Fruit fly (Drosophila melanogaster): ENCODE results near the gene Reph.

Gene Reph

DNA sequence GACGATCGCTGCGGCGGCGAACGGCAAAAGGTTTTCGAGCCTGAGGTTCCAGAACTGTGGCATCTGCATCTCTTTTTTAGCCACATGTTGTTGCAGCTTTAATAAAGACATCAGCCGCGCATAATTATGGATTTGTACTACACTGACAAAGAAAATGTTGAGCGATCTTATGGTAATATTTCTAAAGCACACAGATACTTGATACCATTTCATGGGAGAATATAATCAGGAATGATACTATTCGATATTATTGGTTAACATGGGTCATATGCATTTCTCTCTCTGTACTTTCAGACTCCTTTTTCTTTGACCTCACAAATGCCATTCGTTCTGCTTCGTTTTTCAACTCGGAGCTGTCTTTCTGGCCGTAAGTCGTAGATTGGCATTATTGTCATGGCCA lies 48.8 kb downstream of the Reph start (continued):
- TF ChIP-seq ewg (GFP tag; optimal IDR thresholded peaks at IDR 0.05) (peak; percentile 14), CG2202 (tag; optimal IDR thresholded peaks at IDR 0.05) (peak; percentile 34), Sox102F (GFP tag; optimal IDR thresholded peaks at IDR 0.05) (peak; percentile 12), Stat92E (GFP tag; optimal IDR thresholded peaks at IDR 0.05) (peak in 1 of 3 experiments; percentile 0), dysf (GFP tag; IDR thresholded peaks at IDR 0.05) (no peak; the same call in 2 of the 3 replicates), CG2875 (GFP tag; optimal IDR thresholded peaks at IDR 0.05) (peak; percentile 38), NC2β (GFP tag; optimal IDR thresholded peaks at IDR 0.05) (peak; percentile 25), zen2 (GFP tag; IDR thresholded peaks at IDR 0.05; ENCODE audit: partially characterized antibody) (no peak), dm (GFP tag; optimal IDR thresholded peaks at IDR 0.05) (peak; percentile 6), aop (GFP tag; IDR thresholded peaks at IDR 0.05) (0 out of 2 replicates have a peak, but pooled peaks have one; percentile 18), CG15601 (tag; optimal IDR thresholded peaks at IDR 0.05) (peak; percentile 66), CG18262 (tag; optimal IDR thresholded peaks at IDR 0.05) (peak; percentile 69), Awh (GFP tag; IDR thresholded peaks at IDR 0.05) (0 out of 2 replicates have a peak, but pooled peaks have one; percentile 13), btn (GFP tag; optimal IDR thresholded peaks at IDR 0.05) (no peak), CG11560 (tag; IDR thresholded peaks at IDR 0.05) (no peak), gcm (GFP tag; optimal IDR thresholded peaks at IDR 0.05) (peak; percentile 20), CG8388 (GFP tag; optimal IDR thresholded peaks at IDR 0.05) (peak; percentile 52), sim (GFP tag; IDR thresholded peaks at IDR 0.05) (peak; percentile 69), cg (GFP tag; optimal IDR thresholded peaks at IDR 0.05) (no peak), CG14667 (GFP tag; IDR thresholded peaks at IDR 0.05) (0 out of 2 replicates have a peak, but pooled peaks have one; percentile 38), stwl (tag; optimal IDR thresholded peaks at IDR 0.05) (peak; percentile 2), CG4360 (GFP tag; IDR thresholded peaks at IDR 0.05) (peak; percentile 37; the same call in 1 of the 2 replicates), Xbp1 (GFP tag; optimal IDR thresholded peaks at IDR 0.05) (peak; percentile 35), Med (GFP tag) (peak; percentile 75), Spps (tag; optimal IDR thresholded peaks at IDR 0.05) (peak; percentile 47), sens-2 (GFP tag; IDR thresholded peaks at IDR 0.05) (no peak), CG8765 (GFP tag; IDR thresholded peaks at IDR 0.05) (peak; percentile 50; the same call in 1 of the 2 replicates), CG12942 (GFP tag; optimal IDR thresholded peaks at IDR 0.05) (peak; percentile 29), trem (tag; optimal IDR thresholded peaks at IDR 0.05) (peak; percentile 39), CG7556 (GFP tag; optimal IDR thresholded peaks at IDR 0.05) (peak; percentile 12), Dll (GFP tag; IDR thresholded peaks at IDR 0.05; ENCODE audit: partially characterized antibody) (no peak), CG14860 (GFP tag; IDR thresholded peaks at IDR 0.05; ENCODE audit: partially characterized antibody) (no peak), cad (GFP tag; optimal IDR thresholded peaks at IDR 0.05) (no peak), ab (GFP tag; optimal IDR thresholded peaks at IDR 0.05) (no peak), CG16863 (GFP tag; optimal IDR thresholded peaks at IDR 0.05) (peak; percentile 38), unc-4 (GFP tag; IDR thresholded peaks at IDR 0.05; ENCODE audit: partially characterized antibody) (no peak), CG17328 (GFP tag; IDR thresholded peaks at IDR 0.05) (peak; percentile 65), CG4404 (GFP tag; IDR thresholded peaks at IDR 0.05) (peak; percentile 37; the same call in 1 of the 2 replicates), CG13123 (GFP tag; optimal IDR thresholded peaks at IDR 0.05) (peak; percentile 14), jing (GFP tag; optimal IDR thresholded peaks at IDR 0.05) (peak; percentile 20), Hsf (GFP tag; optimal IDR thresholded peaks at IDR 0.05) (peak; percentile 34), Trl (optimal IDR thresholded peaks at IDR 0.05) (no peak), Trl (GFP tag; optimal IDR thresholded peaks at IDR 0.05) (no peak), Atf-2 (GFP tag; optimal IDR thresholded peaks at IDR 0.05) (peak; percentile 14), gt (GFP tag; IDR thresholded peaks at IDR 0.05) (no peak), tll (GFP tag; optimal IDR thresholded peaks at IDR 0.05) (no peak), pros (GFP tag; optimal IDR thresholded peaks at IDR 0.05) (no peak), ind (GFP tag; optimal IDR thresholded peaks at IDR 0.05) (peak; percentile 2), CG2678 (tag; optimal IDR thresholded peaks at IDR 0.05) (peak; percentile 49), nmo (GFP tag; optimal IDR thresholded peaks at IDR 0.05) (peak; percentile 61)
